Worm (Caenorhabditis elegans) whole organism, L3 larva: Measurements from ENCODE around the gene C36C5.15.

ENCODE experiments used
- R02D3.7 ChIP-seq: fragments of 150-350 bp; optimal IDR thresholded peaks from 2 replicates; lab custom pipeline; 2014; ENCODE audit warnings: missing biosample characterization, missing genetic modification characterization
- ZK546.5 ChIP-seq: sonication (generic microtip); optimal IDR thresholded peaks from 2 replicates; lab custom pipeline; 2017; ENCODE audit warnings: missing biosample characterization, missing genetic modification characterization
- aly-2 ChIP-seq: fragments of 150-350 bp; optimal IDR thresholded peaks from 2 replicates; lab custom pipeline; 2014; ENCODE audit warnings: missing biosample characterization, missing genetic modification characterization
- ama-1 ChIP-seq: fragments of 150-350 bp; optimal IDR thresholded peaks from 2 replicates; lab custom pipeline; 2018
- ceh-16 ChIP-seq: sonication (generic microtip); optimal IDR thresholded peaks from 2 replicates; lab custom pipeline; 2017; ENCODE audit warnings: missing biosample characterization, missing genetic modification characterization
- ceh-28 ChIP-seq: fragments of 150-350 bp; optimal IDR thresholded peaks from 2 replicates; lab custom pipeline; 2014; ENCODE audit warnings: missing biosample characterization, missing genetic modification reagents, missing genetic modification characterization
- ceh-82 ChIP-seq: fragments of 150-350 bp; optimal IDR thresholded peaks from 2 replicates; lab custom pipeline; 2014; ENCODE audit warnings: missing biosample characterization, missing genetic modification characterization
- ceh-9 ChIP-seq: sonication (generic microtip); optimal IDR thresholded peaks from 2 replicates; lab custom pipeline; 2018; ENCODE audit warnings: missing biosample characterization, missing genetic modification characterization
- elt-2 ChIP-seq: sonication (generic microtip); optimal IDR thresholded peaks from 2 replicates; lab custom pipeline; 2016; ENCODE audit warnings: missing genetic modification reagents, mild to moderate bottlenecking, missing genetic modification characterization, missing compliant biosample characterization
- elt-3 ChIP-seq, 3 experiments: fragments of 150-350 bp in 1 of 3; sonication (generic microtip) in 2 of 3; optimal IDR thresholded peaks; 2 replicates in 2 of 3; 4 replicates in 1 of 3; lab custom pipeline; 2014 to 2017; ENCODE audit warnings: missing biosample characterization in 3 of 3, missing genetic modification characterization in 3 of 3
- eor-1 ChIP-seq, 2 experiments: fragments of 150-350 bp; optimal IDR thresholded peaks; 2 replicates each; lab custom pipeline; 2014 to 2018; ENCODE audit warnings: missing biosample characterization in 2 of 2, missing genetic modification characterization in 2 of 2
- fkh-10 ChIP-seq: sonication (generic microtip); optimal IDR thresholded peaks from 2 replicates; lab custom pipeline; 2017; ENCODE audit warnings: missing biosample characterization, missing genetic modification reagents, missing genetic modification characterization
- fos-1 ChIP-seq: fragments of 150-350 bp; optimal IDR thresholded peaks from 2 replicates; lab custom pipeline; 2014; ENCODE audit warnings: missing biosample characterization, missing genetic modification characterization
- hmg-11 ChIP-seq: sonication (generic microtip); optimal IDR thresholded peaks from 2 replicates; lab custom pipeline; 2016; ENCODE audit warnings: missing genetic modification characterization, missing compliant biosample characterization
- jun-1 ChIP-seq: fragments of 150-350 bp; optimal IDR thresholded peaks from 2 replicates; lab custom pipeline; 2014; ENCODE audit warnings: missing biosample characterization, missing genetic modification reagents, missing genetic modification characterization
- lin-15B ChIP-seq: fragments of 150-350 bp; optimal IDR thresholded peaks from 2 replicates; lab custom pipeline; 2014; ENCODE audit warnings: missing biosample characterization, missing genetic modification characterization
- lin-39 ChIP-seq: fragments of 150-350 bp; optimal IDR thresholded peaks from 2 replicates; lab custom pipeline; 2018; ENCODE audit warnings: missing biosample characterization, missing genetic modification reagents, missing genetic modification characterization
- lsy-12 ChIP-seq: sonication (generic microtip); optimal IDR thresholded peaks from 2 replicates; lab custom pipeline; 2016; ENCODE audit warnings: mild to moderate bottlenecking, missing genetic modification characterization, missing compliant biosample characterization
- mdl-1 ChIP-seq: fragments of 150-350 bp; optimal IDR thresholded peaks from 2 replicates; lab custom pipeline; 2014; ENCODE audit warnings: missing biosample characterization, missing genetic modification characterization
- mml-1 ChIP-seq: fragments of 150-350 bp; sonication (generic microtip); optimal IDR thresholded peaks from 3 replicates; lab custom pipeline; 2014; ENCODE audit warnings: missing biosample characterization, missing genetic modification characterization
- nfya-1 ChIP-seq: sonication (generic microtip); optimal IDR thresholded peaks from 2 replicates; lab custom pipeline; 2017; ENCODE audit warnings: missing genetic modification characterization, mild to moderate bottlenecking, missing compliant biosample characterization, antibody characterized with exemption, moderate library complexity; ENCODE audit not compliant: insufficient read depth
- nhr-11 ChIP-seq: fragments of 150-350 bp; optimal IDR thresholded peaks from 2 replicates; lab custom pipeline; 2014; ENCODE audit warnings: missing biosample characterization, missing genetic modification characterization
- nhr-12 ChIP-seq: fragments of 150-350 bp; optimal IDR thresholded peaks from 2 replicates; lab custom pipeline; 2014; ENCODE audit warnings: missing biosample characterization, missing genetic modification characterization
- nhr-23 ChIP-seq: fragments of 150-350 bp; optimal IDR thresholded peaks from 2 replicates; lab custom pipeline; 2014; ENCODE audit warnings: missing biosample characterization, missing genetic modification reagents, missing genetic modification characterization
- nhr-25 ChIP-seq: sonication (generic microtip); optimal IDR thresholded peaks from 2 replicates; lab custom pipeline; 2017; ENCODE audit warnings: missing biosample characterization, missing genetic modification characterization
- nhr-28 ChIP-seq: fragments of 150-350 bp; optimal IDR thresholded peaks from 2 replicates; lab custom pipeline; 2014; ENCODE audit warnings: missing biosample characterization, missing genetic modification characterization
- nhr-67 ChIP-seq: fragments of 150-350 bp; optimal IDR thresholded peaks from 2 replicates; lab custom pipeline; 2014; ENCODE audit warnings: missing biosample characterization, missing genetic modification characterization
- nhr-76 ChIP-seq: fragments of 150-350 bp; sonication (generic microtip); optimal IDR thresholded peaks from 5 replicates; lab custom pipeline; 2014; ENCODE audit warnings: missing biosample characterization, missing genetic modification characterization
- nhr-77 ChIP-seq: fragments of 150-350 bp; optimal IDR thresholded peaks from 2 replicates; lab custom pipeline; 2014; ENCODE audit warnings: missing biosample characterization, missing genetic modification characterization
- pha-4 ChIP-seq: fragments of 150-350 bp; optimal IDR thresholded peaks from 2 replicates; lab custom pipeline; 2014; ENCODE audit warnings: missing biosample characterization, missing genetic modification reagents, missing genetic modification characterization
- pqm-1 ChIP-seq: fragments of 150-350 bp; optimal IDR thresholded peaks from 2 replicates; lab custom pipeline; 2017; ENCODE audit warnings: missing biosample characterization, missing genetic modification characterization, inconsistent platforms
- snpc-4 ChIP-seq: fragments of 150-350 bp; optimal IDR thresholded peaks from 2 replicates; lab custom pipeline; 2014; ENCODE audit warnings: missing biosample characterization, missing genetic modification characterization
- tbx-2 ChIP-seq: sonication (generic microtip); optimal IDR thresholded peaks from 2 replicates; lab custom pipeline; 2016; ENCODE audit warnings: mild to moderate bottlenecking, missing genetic modification characterization, missing compliant biosample characterization
- zag-1 ChIP-seq: fragments of 150-350 bp; optimal IDR thresholded peaks from 2 replicates; lab custom pipeline; 2014; ENCODE audit warnings: missing biosample characterization, missing genetic modification characterization
- ztf-11 ChIP-seq: fragments of 150-350 bp; optimal IDR thresholded peaks from 2 replicates; lab custom pipeline; 2014; ENCODE audit warnings: missing biosample characterization, missing genetic modification characterization
- ztf-4 ChIP-seq: fragments of 150-350 bp; optimal IDR thresholded peaks from 2 replicates; lab custom pipeline; 2014; ENCODE audit warnings: missing biosample characterization, missing genetic modification characterization

Gene C36C5.15

DNA sequence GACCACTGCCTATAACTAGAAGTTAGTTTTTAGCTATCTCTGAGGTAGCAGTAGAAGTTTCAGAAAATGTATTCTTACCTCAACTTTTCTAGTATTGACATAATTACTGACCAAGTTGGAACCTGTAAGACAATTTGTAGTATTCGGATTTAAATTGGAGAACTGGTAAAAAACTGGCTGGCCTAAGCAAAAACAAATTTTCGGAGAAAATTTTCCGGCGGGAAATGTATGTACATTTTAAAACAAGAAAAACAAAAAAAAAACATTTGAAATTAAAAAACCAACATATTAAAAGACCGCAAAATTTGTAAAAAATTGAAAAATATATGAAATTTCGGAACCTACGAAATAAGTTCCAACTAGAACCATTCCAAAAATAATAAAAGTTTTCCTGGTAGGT, 21.6 kb downstream of the C36C5.15 start, which contains the start of gene srab-11:
TSS of gene srab-11 (minus strand) at position 101 of the 400 bp plus-strand sequence.
- TF ChIP-seq nhr-67 (tag; lab: Kevin White, UChicago) (no peak), nhr-23 (no peak), eor-1 (tag; optimal IDR thresholded peaks at IDR 0.05; lab: Kevin White, UChicago) (no peak), fos-1 (no peak), ZK546.5 (tag; lab: Kevin White, UChicago) (no peak), ztf-11 (no peak), ceh-82 (tag; lab: Kevin White, UChicago) (no peak), lsy-12 (tag; lab: Kevin White, UChicago) (no peak), snpc-4 (tag; lab: Kevin White, UChicago) (no peak), elt-3 (tag; optimal IDR thresholded peaks at IDR 0.05; lab: Kevin White, UChicago) (no peak), nhr-77 (tag; lab: Kevin White, UChicago) (no peak), nhr-28 (tag; lab: Kevin White, UChicago) (no peak), mml-1 (no peak), elt-2 (tag; lab: Kevin White, UChicago) (no peak), ceh-16 (tag; lab: Kevin White, UChicago) (no peak), ama-1 (lab: Kevin White, UChicago) (no peak), nhr-25 (tag; lab: Kevin White, UChicago) (no peak)

DNA sequence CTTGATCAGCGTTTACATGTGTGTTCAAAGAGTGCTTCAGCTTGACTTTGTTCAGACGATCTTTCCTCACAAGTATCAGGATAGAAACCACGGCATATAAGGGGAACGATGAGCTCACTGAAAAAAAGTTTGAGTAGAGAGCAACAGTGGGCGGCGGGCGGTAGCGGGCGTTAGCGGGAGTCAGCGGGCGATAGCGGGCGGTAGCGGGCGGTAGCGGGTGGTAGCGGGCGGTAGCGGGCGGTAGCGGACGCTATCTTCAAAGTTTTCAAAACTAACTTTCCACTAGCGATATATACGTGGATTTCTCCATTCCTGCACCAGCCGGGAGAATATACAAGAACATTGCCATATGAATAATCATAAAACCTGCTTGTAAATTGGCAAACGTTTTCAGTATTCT, 23.3 kb downstream of the C36C5.15 start:
- TF ChIP-seq mdl-1 (tag; lab: Kevin White, UChicago) (no peak), zag-1 (tag; lab: Kevin White, UChicago) (no peak), nhr-76 (tag; lab: Kevin White, UChicago) (no peak), nfya-1 (no peak), lin-39 (tag; lab: Kevin White, UChicago) (no peak), aly-2 (no peak), elt-2 (tag; lab: Kevin White, UChicago) (no peak), ceh-28 (no peak), fkh-10 (GFP tag; lab: Kevin White, UChicago) (no peak), snpc-4 (tag; lab: Kevin White, UChicago) (no peak)

DNA sequence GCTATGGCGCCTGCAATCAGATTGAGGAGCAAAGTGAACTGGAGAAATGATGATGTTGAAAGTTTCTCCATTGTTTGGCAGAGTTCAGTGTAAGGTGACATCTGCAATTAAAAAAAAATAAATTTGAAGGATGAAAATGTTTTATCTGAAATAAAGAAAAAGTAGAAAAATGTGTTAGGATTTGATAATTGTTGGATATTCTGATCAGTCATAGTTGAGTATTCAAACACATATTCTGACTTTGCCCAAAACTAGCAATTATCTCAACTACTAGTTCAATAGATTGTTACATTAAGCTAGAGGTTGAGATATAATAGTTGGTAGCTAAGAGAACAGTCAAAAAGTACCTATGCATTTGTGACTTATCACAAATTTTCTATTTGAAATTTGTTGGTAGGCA, 24.1 kb downstream of the C36C5.15 start, which contains the start of gene srab-10:
TSS of gene srab-10 (minus strand) at position 101 of the 400 bp plus-strand sequence.
- no peak for TF ChIP-seq ztf-4 (tag; lab: Kevin White, UChicago)

DNA sequence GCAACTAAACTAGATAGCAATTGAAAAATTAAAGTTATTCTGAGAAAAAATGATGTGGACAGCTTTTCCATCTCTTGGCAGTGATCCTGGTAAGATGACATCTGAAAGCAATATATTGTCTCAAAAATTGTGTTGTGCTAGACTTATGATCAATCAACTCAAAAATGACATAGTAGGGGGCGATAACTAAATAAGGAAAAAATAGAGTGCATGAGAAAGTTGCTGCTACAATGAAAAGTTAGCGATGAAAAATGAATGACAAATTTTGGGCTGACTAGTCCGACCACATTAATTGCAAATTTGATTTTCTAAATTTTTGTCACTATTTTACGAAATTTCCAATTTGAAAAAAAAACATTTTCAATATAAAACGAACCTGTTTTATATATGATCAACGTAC, 27.4 kb downstream of the C36C5.15 start, which contains the start of gene srab-9:
TSS of gene srab-9 (minus strand) at position 101 of the 400 bp plus-strand sequence.
- no peak for TF ChIP-seq mml-1
- TF ChIP-seq pha-4 (tag; lab: Kevin White, UChicago) = no peak
- no peak for TF ChIP-seq ceh-28
- no peak for TF ChIP-seq ceh-16 (tag; lab: Kevin White, UChicago)
- TF ChIP-seq aly-2 = no peak

DNA sequence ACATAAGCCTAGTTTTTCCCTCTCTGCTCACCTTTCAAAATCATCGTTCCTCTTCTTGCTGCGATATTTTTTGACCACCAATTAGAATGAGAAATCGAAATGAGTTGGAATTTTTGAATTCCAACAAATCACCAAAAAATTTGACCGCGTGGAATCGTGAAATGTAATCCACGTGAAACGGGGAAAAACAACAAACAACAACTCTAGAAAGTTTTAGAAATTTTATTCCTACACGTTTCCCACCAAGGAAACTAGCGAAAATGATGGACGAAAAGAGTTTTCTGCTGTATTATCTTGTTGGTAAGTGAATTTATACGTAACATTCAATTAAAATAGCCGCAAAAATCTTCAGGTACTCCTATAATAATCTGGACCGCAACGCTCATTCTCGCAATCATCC, 30.1 kb downstream of the C36C5.15 start, which contains the start of the genes irld-3 and F02C9.1:
TSS of gene irld-3 (minus strand) at position 101 of the 400 bp plus-strand sequence.
TSS of gene F02C9.1 (plus strand) at position 216 of the 400 bp plus-strand sequence.
- TF ChIP-seq snpc-4 (tag; lab: Kevin White, UChicago) (no peak), lin-15B (no peak), hmg-11 (no peak), R02D3.7 (tag; lab: Kevin White, UChicago) (no peak), nhr-11 (no peak), ama-1 (lab: Kevin White, UChicago) (no peak), ceh-28 (no peak), zag-1 (tag; lab: Kevin White, UChicago) (no peak), eor-1 (tag; optimal IDR thresholded peaks at IDR 0.05; lab: Kevin White, UChicago) (no peak), tbx-2 (tag; lab: Kevin White, UChicago) (no peak), jun-1 (tag; lab: Kevin White, UChicago) (no peak), pqm-1 (tag; lab: Kevin White, UChicago) (no peak), ceh-16 (tag; lab: Kevin White, UChicago) (no peak), lin-39 (tag; lab: Kevin White, UChicago) (no peak), ceh-9 (no peak), nhr-28 (tag; lab: Kevin White, UChicago) (no peak), nhr-12 (tag; lab: Kevin White, UChicago) (no peak)
